Worm (Caenorhabditis elegans) whole organism, L1 larva: ENCODE measurements around the gene C32D5.11.
A peak's percentile ranks its signal among the peaks of the same experiment; 100 is the strongest.

Source experiments
- C16A3.4 ChIP-seq: fragments of 150-350 bp; optimal IDR thresholded peaks from 2 replicates; lab custom pipeline; 2014; ENCODE audit warnings: missing biosample characterization, missing genetic modification characterization
- C34B4.2 ChIP-seq: sonication (generic microtip); optimal IDR thresholded peaks from 2 replicates; lab custom pipeline; 2017; ENCODE audit warnings: mild to moderate bottlenecking, missing genetic modification characterization, missing compliant biosample characterization
- F16B12.6 ChIP-seq: fragments of 150-350 bp; optimal IDR thresholded peaks from 2 replicates; lab custom pipeline; 2014; ENCODE audit warnings: missing biosample characterization, missing genetic modification characterization
- alr-1 ChIP-seq: fragments of 200-800 bp; sonication (Bioruptor generic); optimal IDR thresholded peaks from 2 replicates; lab custom pipeline; 2018; ENCODE audit warnings: borderline replicate concordance, mild to moderate bottlenecking, missing genetic modification characterization, missing compliant biosample characterization
- aly-2 ChIP-seq: fragments of 150-350 bp; optimal IDR thresholded peaks from 2 replicates; lab custom pipeline; 2014; ENCODE audit warnings: missing biosample characterization, missing genetic modification characterization
- ama-1 ChIP-seq: fragments of 150-350 bp; optimal IDR thresholded peaks from 2 replicates; lab custom pipeline; 2014
- blmp-1 ChIP-seq: fragments of 150-350 bp; optimal IDR thresholded peaks from 2 replicates; lab custom pipeline; 2014; ENCODE audit warnings: missing biosample characterization, missing genetic modification characterization
- ceh-82 ChIP-seq, 3 experiments: fragments of 150-350 bp in 1 of 3; sonication (generic microtip) in 2 of 3; optimal IDR thresholded peaks; 2 replicates each; lab custom pipeline; 2014 to 2017; ENCODE audit warnings: missing biosample characterization in 3 of 3, missing genetic modification characterization in 3 of 3
- ceh-88 ChIP-seq: fragments of 200-800 bp; sonication (Bioruptor generic); IDR thresholded peaks from 2 replicates; pipeline ENCODE4 v1.3.6; 2022; ENCODE audit warnings: missing genetic modification characterization, missing compliant biosample characterization
- dpl-1 ChIP-seq, 3 experiments: fragments of 150-350 bp in 2 of 3; sonication (generic microtip) in 1 of 3; optimal IDR thresholded peaks; 2 replicates each; lab custom pipeline; 2014 to 2017; ENCODE audit warnings: missing biosample characterization in 3 of 3, missing genetic modification characterization in 3 of 3, missing genetic modification reagents in 3 of 3
- efl-1 ChIP-seq, 4 experiments: fragments of 150-350 bp; optimal IDR thresholded peaks in 3 of 4; peaks in 1 of 4; 1 replicate in 1 of 4; 2 replicates in 3 of 4; lab custom pipeline; 2014; ENCODE audit warnings: missing biosample characterization in 2 of 4, missing genetic modification characterization in 2 of 4, missing genetic modification reagents in 2 of 4
- efl-3 ChIP-seq: fragments of 200-800 bp; sonication (Bioruptor generic); optimal IDR thresholded peaks from 2 replicates; lab custom pipeline; 2018; ENCODE audit warnings: mild to moderate bottlenecking, missing genetic modification characterization, missing compliant biosample characterization
- egl-13 ChIP-seq: sonication (generic microtip); optimal IDR thresholded peaks from 2 replicates; lab custom pipeline; 2016; ENCODE audit warnings: missing genotype, missing genetic modification reagents, missing genetic modification characterization, missing compliant biosample characterization
- elt-2 ChIP-seq: sonication (generic microtip); optimal IDR thresholded peaks from 2 replicates; lab custom pipeline; 2016; ENCODE audit warnings: missing genetic modification characterization, mild to moderate bottlenecking, inconsistent platforms, missing compliant biosample characterization, missing genetic modification reagents
- elt-3 ChIP-seq, 6 experiments: fragments of 150-350 bp in 1 of 6; sonication (generic microtip); optimal IDR thresholded peaks; 2 replicates each; lab custom pipeline; 2017 to 2018; ENCODE audit warnings: missing biosample characterization in 6 of 6, missing genetic modification characterization in 6 of 6, inconsistent platforms in 1 of 6
- fkh-4 ChIP-seq: sonication (generic microtip); optimal IDR thresholded peaks from 2 replicates; lab custom pipeline; 2016; ENCODE audit warnings: missing compliant biosample characterization, missing genetic modification characterization, borderline replicate concordance
- fkh-8 ChIP-seq: sonication (generic microtip); optimal IDR thresholded peaks from 2 replicates; lab custom pipeline; 2016; ENCODE audit warnings: mild to moderate bottlenecking, missing genetic modification characterization, missing compliant biosample characterization
- grh-1 ChIP-seq: fragments of 200-800 bp; sonication (Bioruptor generic); IDR thresholded peaks from 2 replicates; pipeline ENCODE4 v1.3.6; 2022; ENCODE audit warnings: missing genetic modification reagents, missing genetic modification characterization, missing compliant biosample characterization
- hlh-4 ChIP-seq: sonication (generic microtip); optimal IDR thresholded peaks from 2 replicates; lab custom pipeline; 2016; ENCODE audit warnings: mild to moderate bottlenecking, missing genetic modification characterization, missing compliant biosample characterization
- irx-1 ChIP-seq: sonication (generic microtip); optimal IDR thresholded peaks from 2 replicates; lab custom pipeline; 2016; ENCODE audit warnings: missing genetic modification characterization, missing compliant biosample characterization
- isw-1 ChIP-seq: fragments of 200-800 bp; sonication (Bioruptor generic); IDR thresholded peaks from 2 replicates; pipeline ENCODE4 v1.3.6; 2022; ENCODE audit warnings: missing genetic modification characterization, missing compliant biosample characterization
- jun-1 ChIP-seq: fragments of 150-350 bp; optimal IDR thresholded peaks from 2 replicates; lab custom pipeline; 2014; ENCODE audit warnings: missing biosample characterization, missing genetic modification reagents, missing genetic modification characterization
- lin-13 ChIP-seq: fragments of 150-350 bp; optimal IDR thresholded peaks from 2 replicates; lab custom pipeline; 2014; ENCODE audit warnings: missing biosample characterization, missing genetic modification reagents, missing genetic modification characterization
- lin-35 ChIP-seq, 2 experiments: fragments of 150-350 bp; optimal IDR thresholded peaks; 2 replicates each; lab custom pipeline; 2014; ENCODE audit warnings: missing biosample characterization in 2 of 2, missing genetic modification characterization in 2 of 2, missing genetic modification reagents in 2 of 2
- lin-39 ChIP-seq: fragments of 150-350 bp; optimal IDR thresholded peaks from 2 replicates; lab custom pipeline; 2014; ENCODE audit warnings: missing biosample characterization, missing genetic modification reagents, missing genetic modification characterization
- nhr-19 ChIP-seq: fragments of 200-800 bp; sonication (Bioruptor generic); conservative IDR thresholded peaks from 2 replicates; pipeline ENCODE4 v1.3.6; 2022; ENCODE audit warnings: missing genetic modification characterization, missing compliant biosample characterization
- nhr-237 ChIP-seq: fragments of 150-350 bp; optimal IDR thresholded peaks from 2 replicates; lab custom pipeline; 2014; ENCODE audit warnings: missing biosample characterization, missing genetic modification characterization
- nhr-47 ChIP-seq: sonication (generic microtip); optimal IDR thresholded peaks from 2 replicates; lab custom pipeline; 2016; ENCODE audit warnings: mild to moderate bottlenecking, missing genetic modification characterization, moderate library complexity, missing compliant biosample characterization
- nhr-71 ChIP-seq: sonication (generic microtip); optimal IDR thresholded peaks from 2 replicates; lab custom pipeline; 2016; ENCODE audit warnings: mild to moderate bottlenecking, missing genetic modification characterization, moderate library complexity, missing compliant biosample characterization
- nhr-77 ChIP-seq: fragments of 150-350 bp; optimal IDR thresholded peaks from 2 replicates; lab custom pipeline; 2014; ENCODE audit warnings: missing biosample characterization, missing genetic modification characterization
- nhr-85 ChIP-seq: sonication (generic microtip); peaks from one replicate; lab custom pipeline; 2016; ENCODE audit warnings: missing genetic modification characterization, inconsistent platforms, missing compliant biosample characterization
- pax-3 ChIP-seq: fragments of 200-800 bp; sonication (Bioruptor generic); optimal IDR thresholded peaks from 2 replicates; lab custom pipeline; 2018; ENCODE audit warnings: mild to moderate bottlenecking, missing genetic modification characterization, moderate library complexity, missing compliant biosample characterization
- pqm-1 ChIP-seq: sonication (generic microtip); optimal IDR thresholded peaks from 3 replicates; lab custom pipeline; 2017; ENCODE audit warnings: missing biosample characterization, missing genetic modification characterization
- rnt-1 ChIP-seq: sonication (generic microtip); optimal IDR thresholded peaks from 2 replicates; lab custom pipeline; 2016; ENCODE audit warnings: mild to moderate bottlenecking, missing genetic modification characterization, moderate library complexity, missing compliant biosample characterization
- snpc-4 ChIP-seq: fragments of 150-350 bp; optimal IDR thresholded peaks from 2 replicates; lab custom pipeline; 2014; ENCODE audit warnings: missing biosample characterization, missing genetic modification characterization
- sptf-1 ChIP-seq: fragments of 150-350 bp; optimal IDR thresholded peaks from 2 replicates; lab custom pipeline; 2014; ENCODE audit warnings: missing biosample characterization, missing genetic modification characterization
- swsn-7 ChIP-seq: sonication (generic microtip); optimal IDR thresholded peaks from 2 replicates; lab custom pipeline; 2016; ENCODE audit warnings: missing genetic modification characterization, missing compliant biosample characterization
- tbx-2 ChIP-seq: sonication (generic microtip); optimal IDR thresholded peaks from 2 replicates; lab custom pipeline; 2016; ENCODE audit warnings: missing genetic modification characterization, missing compliant biosample characterization
- tlp-1 ChIP-seq: fragments of 150-350 bp; optimal IDR thresholded peaks from 2 replicates; lab custom pipeline; 2014; ENCODE audit warnings: missing biosample characterization, missing genetic modification characterization
- unc-130 ChIP-seq: fragments of 150-350 bp; optimal IDR thresholded peaks from 2 replicates; lab custom pipeline; 2017; ENCODE audit warnings: missing biosample characterization, missing genetic modification characterization, inconsistent platforms
- unc-62 ChIP-seq: fragments of 150-350 bp; optimal IDR thresholded peaks from 2 replicates; lab custom pipeline; 2014; ENCODE audit warnings: missing biosample characterization, missing genetic modification reagents, missing genetic modification characterization
- unc-98 ChIP-seq: fragments of 200-800 bp; sonication (Bioruptor generic); IDR thresholded peaks from 2 replicates; pipeline ENCODE4 v1.3.6; 2022; ENCODE audit warnings: missing genetic modification characterization, missing compliant biosample characterization
- vab-15 ChIP-seq: sonication (generic microtip); optimal IDR thresholded peaks from 2 replicates; lab custom pipeline; 2017; ENCODE audit warnings: missing genotype, mild to moderate bottlenecking, missing genetic modification characterization, missing compliant biosample characterization
- xbp-1 ChIP-seq: sonication (generic microtip); optimal IDR thresholded peaks from 2 replicates; lab custom pipeline; 2016; ENCODE audit warnings: missing genetic modification characterization, missing compliant biosample characterization
- zag-1 ChIP-seq: fragments of 150-350 bp; optimal IDR thresholded peaks from 2 replicates; lab custom pipeline; 2014; ENCODE audit warnings: missing biosample characterization, missing genetic modification characterization
- zip-4 ChIP-seq: fragments of 200-800 bp; sonication (Bioruptor generic); optimal IDR thresholded peaks from 2 replicates; lab custom pipeline; 2018; ENCODE audit warnings: mild to moderate bottlenecking, missing genetic modification characterization, moderate library complexity, missing compliant biosample characterization
- ztf-11 ChIP-seq, 2 experiments: sonication (generic microtip); optimal IDR thresholded peaks; 2 replicates each; lab custom pipeline; 2016 to 2017; ENCODE audit warnings: missing genetic modification characterization in 2 of 2, missing biosample characterization in 1 of 2, missing compliant biosample characterization in 1 of 2
- ztf-4 ChIP-seq: fragments of 150-350 bp; optimal IDR thresholded peaks from 2 replicates; lab custom pipeline; 2014; ENCODE audit warnings: missing biosample characterization, missing genetic modification characterization

Gene C32D5.11

ce11 chrII:6347341-6348118, 7.7 kb downstream of the C32D5.11 start, which contains the start of gene lgg-1 (continued):
- TF ChIP-seq unc-130 (tag; lab: Kevin White, UChicago): no peak
- peak; percentile 50 for TF ChIP-seq xbp-1 (tag; lab: Kevin White, UChicago)
- no peak for TF ChIP-seq C34B4.2 (tag; lab: Kevin White, UChicago)
- peak; percentile 49 for TF ChIP-seq isw-1 (GFP tag; lab: Robert Waterston, UW)
- peak; percentile 45 for TF ChIP-seq nhr-19
- no peak for TF ChIP-seq irx-1
- peak; percentile 72 for TF ChIP-seq fkh-8 (tag; lab: Kevin White, UChicago)
- peak; percentile 78 for TF ChIP-seq nhr-71 (tag; lab: Kevin White, UChicago)
- peak; percentile 12 for TF ChIP-seq elt-2
- peak; percentile 76 for TF ChIP-seq blmp-1
- peak; percentile 17 for TF ChIP-seq hlh-4 (tag; lab: Kevin White, UChicago)
- TF ChIP-seq nhr-237 (tag; lab: Kevin White, UChicago): no peak
- TF ChIP-seq ztf-11 (tag; optimal IDR thresholded peaks at IDR 0.05; lab: Kevin White, UChicago): peak in 1 of 2 experiments; percentile 39
- peak; percentile 50 for TF ChIP-seq lin-13 (GFP tag; lab: Kevin White, UChicago)
- TF ChIP-seq swsn-7 (tag; lab: Kevin White, UChicago): peak; percentile 71
- peak in 1 of 6 experiments; percentile 23 for TF ChIP-seq elt-3 (tag; optimal IDR thresholded peaks at IDR 0.05; lab: Kevin White, UChicago)
- TF ChIP-seq nhr-85 (tag; lab: Kevin White, UChicago): peak; percentile 80
- peak; percentile 81 for TF ChIP-seq zip-4 (GFP tag; lab: Kevin White, UChicago)
- TF ChIP-seq nhr-77 (tag; lab: Kevin White, UChicago): no peak
- peak; percentile 55 for TF ChIP-seq pax-3 (tag; lab: Kevin White, UChicago)
- TF ChIP-seq F16B12.6 (tag; lab: Kevin White, UChicago): peak; percentile 20
- peak; percentile 92 for TF ChIP-seq ama-1 (lab: Kevin White, UChicago)
- TF ChIP-seq egl-13 (tag; lab: Kevin White, UChicago): peak; percentile 47

ce11 chrII:6346551-6347079, 8.6 kb downstream of the C32D5.11 start:
- TF ChIP-seq unc-62 (GFP tag; lab: Kevin White, UChicago) (no peak), lin-39 (no peak), alr-1 (tag; lab: Kevin White, UChicago) (no peak), isw-1 (GFP tag; lab: Robert Waterston, UW) (no peak), grh-1 (GFP tag; lab: Robert Waterston, UW) (0 out of 2 replicates have a peak, but pooled peaks have one; percentile 13), ceh-88 (peak; percentile 32; the same call in 1 of the 2 replicates), unc-98 (0 out of 2 replicates have a peak, but pooled peaks have one; percentile 6), rnt-1 (tag; lab: Kevin White, UChicago) (no peak), C16A3.4 (peak; percentile 68), snpc-4 (tag; lab: Kevin White, UChicago) (peak; percentile 4), dpl-1 (GFP tag; optimal IDR thresholded peaks at IDR 0.05; lab: Kevin White, UChicago) (peak in 2 of 3 experiments; percentile 24 to 33), irx-1 (no peak), fkh-8 (tag; lab: Kevin White, UChicago) (peak; percentile 71), tbx-2 (no peak), unc-130 (tag; lab: Kevin White, UChicago) (no peak), ztf-11 (tag; optimal IDR thresholded peaks at IDR 0.05; lab: Kevin White, UChicago) (no peak), vab-15 (tag; lab: Kevin White, UChicago) (no peak), F16B12.6 (tag; lab: Kevin White, UChicago) (no peak), pqm-1 (tag; lab: Kevin White, UChicago) (no peak), ama-1 (lab: Kevin White, UChicago) (peak; percentile 84), aly-2 (tag; lab: Kevin White, UChicago) (no peak), ztf-4 (tag; lab: Kevin White, UChicago) (peak; percentile 86), efl-1 (optimal IDR thresholded peaks at IDR 0.05; lab: Kevin White, UChicago) (peak; percentile 16 to 57), efl-1 (GFP tag; optimal IDR thresholded peaks at IDR 0.05 in 1 of 2; lab: Kevin White, UChicago) (no peak), nhr-47 (tag; lab: Kevin White, UChicago) (peak; percentile 61), tlp-1 (no peak), zag-1 (no peak), ceh-82 (tag; optimal IDR thresholded peaks at IDR 0.05; lab: Kevin White, UChicago) (no peak), nhr-85 (tag; lab: Kevin White, UChicago) (peak; percentile 76), jun-1 (tag; lab: Kevin White, UChicago) (no peak), sptf-1 (tag; lab: Kevin White, UChicago) (no peak), fkh-4 (tag; lab: Kevin White, UChicago) (no peak), lin-35 (GFP tag; optimal IDR thresholded peaks at IDR 0.05; lab: Kevin White, UChicago) (peak in 1 of 2 experiments; percentile 66), efl-3 (no peak)
